Comparison of ENCODE assay signal across 7 worm cellular contexts in the genomic region with DNA sequence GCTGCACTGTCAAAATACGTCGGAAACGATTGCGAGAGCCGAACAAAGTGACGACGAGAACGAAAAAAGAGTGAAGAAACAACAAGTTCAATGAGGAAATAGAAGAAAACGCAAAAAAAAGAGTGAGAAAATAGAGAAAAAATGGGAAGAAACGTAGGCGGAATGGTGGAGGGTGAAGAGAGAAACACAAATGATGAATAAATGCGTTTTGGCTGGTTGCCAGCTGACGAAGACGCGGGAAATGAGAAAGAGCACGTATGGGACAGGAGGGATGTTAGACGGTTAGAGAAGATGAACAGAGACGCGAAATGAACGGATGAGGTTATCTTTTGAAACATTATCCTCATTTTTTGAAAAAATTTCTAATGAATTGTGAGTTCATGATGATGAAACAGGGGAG.
TF ChIP-seq lines count a peak whose summit lies in the region.

No protein-coding gene starts in this region.

TF ChIP-seq in whole organism, L1 larva, 84 proteins besides CTCF, POLR2A, EP300 and RAD21 (continues in another document):
- TF ChIP-seq nhr-77 (tag; optimal IDR thresholded peaks at IDR 0.05; lab: Kevin White, UChicago): peak; percentile 82
- peak; percentile 9; the same call in 1 of the 2 replicates for TF ChIP-seq isw-1 (GFP tag; IDR thresholded peaks at IDR 0.05; lab: Robert Waterston, UW)
- peak; percentile 59 for TF ChIP-seq fkh-8 (tag; optimal IDR thresholded peaks at IDR 0.05; lab: Kevin White, UChicago)
- TF ChIP-seq dpl-1 (GFP tag; optimal IDR thresholded peaks at IDR 0.05; lab: Kevin White, UChicago): peak; percentile 44 to 55 (median 47)
- no peak for TF ChIP-seq unc-130 (tag; optimal IDR thresholded peaks at IDR 0.05; lab: Kevin White, UChicago)
- no peak for TF ChIP-seq pax-3 (tag; optimal IDR thresholded peaks at IDR 0.05; lab: Kevin White, UChicago)
- no peak for TF ChIP-seq hlh-17 (GFP tag; optimal IDR thresholded peaks at IDR 0.05; lab: Kevin White, UChicago; ENCODE audit: borderline replicate concordance)
- TF ChIP-seq C34B4.2 (tag; optimal IDR thresholded peaks at IDR 0.05; lab: Kevin White, UChicago): no peak
- no peak for TF ChIP-seq nhr-12 (tag; optimal IDR thresholded peaks at IDR 0.05; lab: Kevin White, UChicago)
- TF ChIP-seq blmp-1 (tag; optimal IDR thresholded peaks at IDR 0.05; lab: Kevin White, UChicago): peak; percentile 45
- TF ChIP-seq mdl-1 (tag; optimal IDR thresholded peaks at IDR 0.05; lab: Kevin White, UChicago): peak in 1 of 2 experiments; percentile 62
- TF ChIP-seq C04F5.9 (tag; optimal IDR thresholded peaks at IDR 0.05; lab: Kevin White, UChicago): no peak

TF ChIP-seq in whole organism, L2 larva, 48 proteins besides CTCF, POLR2A, EP300 and RAD21 (continues in another document):
- TF ChIP-seq sem-4 (tag; optimal IDR thresholded peaks at IDR 0.05; lab: Kevin White, UChicago) (peak; percentile 61), fos-1 (tag; optimal IDR thresholded peaks at IDR 0.05; lab: Kevin White, UChicago) (peak; percentile 40), nhr-12 (tag; optimal IDR thresholded peaks at IDR 0.05; lab: Kevin White, UChicago) (no peak), elt-1 (tag; optimal IDR thresholded peaks at IDR 0.05; lab: Kevin White, UChicago) (no peak), nhr-10 (tag; optimal IDR thresholded peaks at IDR 0.05; lab: Kevin White, UChicago) (no peak), ama-1 (optimal IDR thresholded peaks at IDR 0.05; lab: Kevin White, UChicago) (no peak), nhr-25 (tag; optimal IDR thresholded peaks at IDR 0.05; lab: Kevin White, UChicago) (peak; percentile 38), nhr-23 (tag; optimal IDR thresholded peaks at IDR 0.05; lab: Kevin White, UChicago) (no peak), zag-1 (tag; optimal IDR thresholded peaks at IDR 0.05; lab: Kevin White, UChicago) (peak; percentile 69), elt-3 (tag; optimal IDR thresholded peaks at IDR 0.05; lab: Kevin White, UChicago) (no peak), unc-62 (GFP tag; optimal IDR thresholded peaks at IDR 0.05; lab: Kevin White, UChicago) (no peak), mab-5 (tag; optimal IDR thresholded peaks at IDR 0.05; lab: Kevin White, UChicago) (peak; percentile 21), lin-39 (tag; optimal IDR thresholded peaks at IDR 0.05; lab: Kevin White, UChicago) (no peak)

TF ChIP-seq in whole organism, L3 larva, 47 proteins besides CTCF, POLR2A, EP300 and RAD21 (continues in another document):
- peak; percentile 38 for TF ChIP-seq jun-1 (tag; optimal IDR thresholded peaks at IDR 0.05; lab: Kevin White, UChicago)
- TF ChIP-seq daf-12 (tag; optimal IDR thresholded peaks at IDR 0.05; lab: Kevin White, UChicago): no peak
- peak; percentile 86 for TF ChIP-seq egl-5 (tag; optimal IDR thresholded peaks at IDR 0.05; lab: Kevin White, UChicago)
- TF ChIP-seq ceh-28 (tag; optimal IDR thresholded peaks at IDR 0.05; lab: Kevin White, UChicago): no peak
- TF ChIP-seq eor-1 (tag; optimal IDR thresholded peaks at IDR 0.05; lab: Kevin White, UChicago): no peak
- peak; percentile 32 for TF ChIP-seq lin-15B (tag; optimal IDR thresholded peaks at IDR 0.05; lab: Kevin White, UChicago)
- TF ChIP-seq fos-1 (tag; optimal IDR thresholded peaks at IDR 0.05; lab: Kevin White, UChicago): no peak
- no peak for TF ChIP-seq elt-1 (tag; optimal IDR thresholded peaks at IDR 0.05; lab: Kevin White, UChicago)
- peak; percentile 61 for TF ChIP-seq lin-39 (tag; optimal IDR thresholded peaks at IDR 0.05; lab: Kevin White, UChicago)
- no peak for TF ChIP-seq ama-1 (optimal IDR thresholded peaks at IDR 0.05; lab: Kevin White, UChicago)
- peak; percentile 31 for TF ChIP-seq elt-2 (tag; optimal IDR thresholded peaks at IDR 0.05; lab: Kevin White, UChicago)
- TF ChIP-seq nhr-237 (tag; optimal IDR thresholded peaks at IDR 0.05; lab: Kevin White, UChicago): no peak
- no peak for TF ChIP-seq zag-1 (tag; optimal IDR thresholded peaks at IDR 0.05; lab: Kevin White, UChicago)
- no peak for TF ChIP-seq skn-1 (tag; optimal IDR thresholded peaks at IDR 0.05; lab: Kevin White, UChicago)

TF ChIP-seq in whole organism, L4 larva, 104 proteins besides CTCF, POLR2A, EP300 and RAD21 (continues in another document):
- peak; percentile 15; the same call in 1 of the 2 replicates for TF ChIP-seq lin-38 (GFP tag; IDR thresholded peaks at IDR 0.05; lab: Robert Waterston, UW)
- peak; percentile 68 for TF ChIP-seq nhr-11 (tag; optimal IDR thresholded peaks at IDR 0.05; lab: Kevin White, UChicago)
- TF ChIP-seq F37D6.2 (tag; optimal IDR thresholded peaks at IDR 0.05; lab: Kevin White, UChicago): peak; percentile 1
- TF ChIP-seq madf-9 (GFP tag; conservative IDR thresholded peaks at IDR 0.05; lab: Robert Waterston, UW): no peak
- TF ChIP-seq mxl-3 (GFP tag; optimal IDR thresholded peaks at IDR 0.05; lab: Kevin White, UChicago): peak; percentile 44
- TF ChIP-seq mes-2 (tag; optimal IDR thresholded peaks at IDR 0.05; lab: Kevin White, UChicago; ENCODE audit: poor library complexity, severe bottlenecking): peak; percentile 8
- no peak for TF ChIP-seq ztf-7 (tag; optimal IDR thresholded peaks at IDR 0.05; lab: Kevin White, UChicago)
- peak; percentile 40; the same call in 1 of the 2 replicates for TF ChIP-seq lin-29 (GFP tag; IDR thresholded peaks at IDR 0.05; lab: Robert Waterston, UW)
- no peak for TF ChIP-seq nhr-41 (GFP tag; IDR thresholded peaks at IDR 0.05; lab: Robert Waterston, UW)
- TF ChIP-seq saeg-2 (GFP tag; IDR thresholded peaks at IDR 0.05; lab: Robert Waterston, UW): no peak
- peak; percentile 35 to 83 for TF ChIP-seq lsy-2 (tag; optimal IDR thresholded peaks at IDR 0.05; lab: Kevin White, UChicago)
- peak; percentile 43 for TF ChIP-seq dpl-1 (GFP tag; optimal IDR thresholded peaks at IDR 0.05; lab: Kevin White, UChicago)

TF ChIP-seq in whole organism, late embryonic, 69 proteins besides CTCF, POLR2A, EP300 and RAD21 (continues in another document):
- TF ChIP-seq npax-4 (tag; optimal IDR thresholded peaks at IDR 0.05; lab: Kevin White, UChicago): no peak
- no peak for TF ChIP-seq ceh-30 (tag; optimal IDR thresholded peaks at IDR 0.05; lab: Kevin White, UChicago)
- TF ChIP-seq ets-4 (tag; optimal IDR thresholded peaks at IDR 0.05; lab: Kevin White, UChicago): no peak
- TF ChIP-seq ceh-45 (GFP tag; IDR thresholded peaks at IDR 0.05; lab: Robert Waterston, UW): no peak
- TF ChIP-seq ceh-19 (GFP tag; optimal IDR thresholded peaks at IDR 0.05; lab: Kevin White, UChicago): no peak
- TF ChIP-seq ceh-31 (tag; optimal IDR thresholded peaks at IDR 0.05; lab: Kevin White, UChicago): peak; percentile 41
- peak; percentile 44 for TF ChIP-seq nfya-1 (tag; optimal IDR thresholded peaks at IDR 0.05; lab: Kevin White, UChicago)
- no peak for TF ChIP-seq pha-4 (tag; optimal IDR thresholded peaks at IDR 0.05; lab: Kevin White, UChicago)
- TF ChIP-seq unc-55 (GFP tag; optimal IDR thresholded peaks at IDR 0.05; lab: Kevin White, UChicago): peak; percentile 64
- no peak for TF ChIP-seq hlh-30 (tag; optimal IDR thresholded peaks at IDR 0.05; lab: Kevin White, UChicago; ENCODE audit: insufficient read depth)
- no peak for TF ChIP-seq ztf-16 (tag; optimal IDR thresholded peaks at IDR 0.05; lab: Kevin White, UChicago)
- TF ChIP-seq lim-6 (tag; optimal IDR thresholded peaks at IDR 0.05; lab: Kevin White, UChicago): no peak
- peak; percentile 85 for TF ChIP-seq unc-42 (tag; optimal IDR thresholded peaks at IDR 0.05; lab: Kevin White, UChicago)
- TF ChIP-seq tbx-2 (tag; optimal IDR thresholded peaks at IDR 0.05; lab: Kevin White, UChicago): peak; percentile 36

TF ChIP-seq in whole organism, mixed stage, embryonic, 35 proteins besides CTCF, POLR2A, EP300 and RAD21 (continues in another document):
- TF ChIP-seq zip-8 (tag; optimal IDR thresholded peaks at IDR 0.05; lab: Kevin White, UChicago): no peak
- TF ChIP-seq hlh-1 (tag; optimal IDR thresholded peaks at IDR 0.05; lab: Kevin White, UChicago): peak; percentile 93
- no peak for TF ChIP-seq snpc-4 (tag; optimal IDR thresholded peaks at IDR 0.05; lab: Kevin White, UChicago)
- TF ChIP-seq ham-2 (GFP tag; optimal IDR thresholded peaks at IDR 0.05; lab: Kevin White, UChicago): no peak
- TF ChIP-seq ceh-43 (GFP tag; optimal IDR thresholded peaks at IDR 0.05; lab: Kevin White, UChicago): no peak
- TF ChIP-seq unc-62 (GFP tag; optimal IDR thresholded peaks at IDR 0.05; lab: Kevin White, UChicago): peak; percentile 79
- no peak for TF ChIP-seq lin-13 (tag; optimal IDR thresholded peaks at IDR 0.05; lab: Kevin White, UChicago)
- TF ChIP-seq mls-2 (tag; optimal IDR thresholded peaks at IDR 0.05; lab: Kevin White, UChicago): peak; percentile 9
- TF ChIP-seq flh-1 (GFP tag; optimal IDR thresholded peaks at IDR 0.05; lab: Kevin White, UChicago): no peak
- TF ChIP-seq mep-1 (tag; optimal IDR thresholded peaks at IDR 0.05; lab: Kevin White, UChicago): peak; percentile 1
- TF ChIP-seq ces-1 (GFP tag; optimal IDR thresholded peaks at IDR 0.05; lab: Kevin White, UChicago): peak; percentile 86
- TF ChIP-seq sptf-1 (tag; optimal IDR thresholded peaks at IDR 0.05; lab: Kevin White, UChicago): no peak
- TF ChIP-seq mab-5 (tag; optimal IDR thresholded peaks at IDR 0.05; lab: Kevin White, UChicago): no peak
- peak; percentile 27 for TF ChIP-seq lin-32 (GFP tag; optimal IDR thresholded peaks at IDR 0.05; lab: Kevin White, UChicago)
- TF ChIP-seq elt-1 (tag; optimal IDR thresholded peaks at IDR 0.05; lab: Kevin White, UChicago; ENCODE audit: borderline replicate concordance, insufficient read depth): no peak

TF ChIP-seq in whole organism, young adult, 124 proteins besides CTCF, POLR2A, EP300 and RAD21 (continues in another document):
- 0 out of 2 replicates have a peak, but pooled peaks have one; percentile 61 for TF ChIP-seq Y56A3A.18 (GFP tag; IDR thresholded peaks at IDR 0.05; lab: Robert Waterston, UW)
- no peak for TF ChIP-seq F57A8.1 (GFP tag; optimal IDR thresholded peaks at IDR 0.05; lab: Kevin White, UChicago)
- TF ChIP-seq hmg-1.2 (GFP tag; IDR thresholded peaks at IDR 0.05; lab: Robert Waterston, UW): peak; percentile 70
- TF ChIP-seq F33H1.4 (GFP tag; IDR thresholded peaks at IDR 0.05; lab: Robert Waterston, UW): no peak
- TF ChIP-seq F55B11.4 (tag; optimal IDR thresholded peaks at IDR 0.05; lab: Kevin White, UChicago; ENCODE audit: borderline replicate concordance, insufficient read depth): no peak
- no peak for TF ChIP-seq ZK185.1 (tag; optimal IDR thresholded peaks at IDR 0.05; lab: Kevin White, UChicago; ENCODE audit: poor library complexity, severe bottlenecking)
- TF ChIP-seq unc-130 (GFP tag; optimal IDR thresholded peaks at IDR 0.05; lab: Kevin White, UChicago): no peak
- no peak for TF ChIP-seq tbx-9 (tag; optimal IDR thresholded peaks at IDR 0.05; lab: Kevin White, UChicago; ENCODE audit: borderline replicate concordance)
- TF ChIP-seq D2030.7 (GFP tag; IDR thresholded peaks at IDR 0.05; lab: Robert Waterston, UW): no peak
- no peak for TF ChIP-seq B0336.3 (GFP tag; IDR thresholded peaks at IDR 0.05; lab: Robert Waterston, UW)
- peak; percentile 10 for TF ChIP-seq chd-7 (tag; optimal IDR thresholded peaks at IDR 0.05; lab: Kevin White, UChicago)
- TF ChIP-seq nfya-2 (GFP tag; IDR thresholded peaks at IDR 0.05; lab: Robert Waterston, UW): no peak
- TF ChIP-seq madf-10 (tag; optimal IDR thresholded peaks at IDR 0.05; lab: Kevin White, UChicago): peak; percentile 3
- TF ChIP-seq lin-40 (tag; optimal IDR thresholded peaks at IDR 0.05; lab: Kevin White, UChicago): peak; percentile 13
- peak; percentile 70 for TF ChIP-seq K12H6.12 (tag; optimal IDR thresholded peaks at IDR 0.05; lab: Kevin White, UChicago)
